Fruit fly (Drosophila melanogaster) whole organism, embryonic: Measurements from ENCODE around the gene msps.

Experiments
- Antp ChIP-seq: fragments of 200-800 bp; sonication (Bioruptor generic); optimal IDR thresholded peaks from 3 replicates; lab custom pipeline; 2016; ENCODE audit warnings: missing biosample characterization, missing genetic modification characterization
- Bdp1 ChIP-seq: fragments of 200-800 bp; sonication (Bioruptor generic); optimal IDR thresholded peaks from 3 replicates; lab custom pipeline; 2016; ENCODE audit warnings: missing biosample characterization, missing genetic modification characterization
- C15 ChIP-seq: fragments of 200-800 bp; sonication (Bioruptor generic); IDR thresholded peaks from 3 replicates; pipeline ENCODE4 v1.3.6; 2022; ENCODE audit warnings: missing biosample characterization, missing genetic modification characterization
- CG10267 ChIP-seq: fragments of 200-800 bp; sonication (Bioruptor generic); optimal IDR thresholded peaks from 2 replicates; lab custom pipeline; 2018; ENCODE audit warnings: missing biosample characterization, mild to moderate bottlenecking, missing genetic modification characterization, moderate library complexity
- CG10654 ChIP-seq: fragments of 200-800 bp; sonication (Bioruptor generic); optimal IDR thresholded peaks from 2 replicates; lab custom pipeline; 2016; ENCODE audit warnings: missing biosample characterization, missing genetic modification characterization
- CG11247 ChIP-seq: fragments of 200-800 bp; sonication (Bioruptor generic); IDR thresholded peaks from 2 replicates; pipeline ENCODE4 v1.3.6; 2022; ENCODE audit warnings: missing biosample characterization, missing genetic modification characterization
- CG11504 ChIP-seq: fragments of 200-800 bp; sonication (Bioruptor generic); optimal IDR thresholded peaks from 3 replicates; lab custom pipeline; 2019; ENCODE audit warnings: missing biosample characterization, mild to moderate bottlenecking, missing genetic modification characterization, moderate library complexity
- CG1233 ChIP-seq: fragments of 200-800 bp; sonication (Bioruptor generic); optimal IDR thresholded peaks from 4 replicates; lab custom pipeline; 2018; ENCODE audit warnings: missing biosample characterization, mild to moderate bottlenecking, missing genetic modification characterization
- CG13775 ChIP-seq: fragments of 200-800 bp; sonication (Bioruptor generic); optimal IDR thresholded peaks from 3 replicates; lab custom pipeline; 2017; ENCODE audit warnings: missing biosample characterization, mild to moderate bottlenecking, missing genetic modification characterization
- CG15514 ChIP-seq: fragments of 200-800 bp; sonication (Bioruptor generic); optimal IDR thresholded peaks from 3 replicates; lab custom pipeline; 2017; ENCODE audit warnings: missing biosample characterization, missing genetic modification characterization, mild to moderate bottlenecking, moderate library complexity, missing genetic modification reagents
- CG17359 ChIP-seq: fragments of 200-800 bp; sonication (Bioruptor generic); optimal IDR thresholded peaks from 3 replicates; lab custom pipeline; 2018; ENCODE audit warnings: missing biosample characterization, mild to moderate bottlenecking, missing genetic modification characterization, moderate library complexity
- CG2199 ChIP-seq: fragments of 200-800 bp; sonication (Bioruptor generic); IDR thresholded peaks from 3 replicates; pipeline ENCODE4 v1.3.6; 2022; ENCODE audit warnings: missing biosample characterization, missing genetic modification characterization
- CG31224 ChIP-seq: fragments of 200-800 bp; sonication (Bioruptor generic); IDR thresholded peaks from 2 replicates; pipeline ENCODE4 v1.3.6; 2022; ENCODE audit warnings: missing biosample characterization, missing genetic modification characterization
- CG31388 ChIP-seq: fragments of 200-800 bp; sonication (Bioruptor generic); optimal IDR thresholded peaks from 2 replicates; lab custom pipeline; 2016; ENCODE audit warnings: missing biosample characterization, missing genetic modification characterization
- CG4617 ChIP-seq: fragments of 200-800 bp; sonication (Bioruptor generic); optimal IDR thresholded peaks from 3 replicates; lab custom pipeline; 2016; ENCODE audit warnings: missing biosample characterization, missing genetic modification characterization, borderline replicate concordance
- CG6854 ChIP-seq: fragments of 200-800 bp; sonication (Bioruptor generic); optimal IDR thresholded peaks from 3 replicates; lab custom pipeline; 2017; ENCODE audit warnings: missing biosample characterization, mild to moderate bottlenecking, missing genetic modification characterization
- CG7928 ChIP-seq: fragments of 200-800 bp; sonication (Bioruptor generic); optimal IDR thresholded peaks from 2 replicates; lab custom pipeline; 2017; ENCODE audit warnings: missing biosample characterization, mild to moderate bottlenecking, missing genetic modification characterization
- CG8388 ChIP-seq: fragments of 200-800 bp; sonication (Bioruptor generic); optimal IDR thresholded peaks from 2 replicates; lab custom pipeline; 2019; ENCODE audit warnings: missing biosample characterization, mild to moderate bottlenecking, missing genetic modification characterization, moderate library complexity
- CG8924 ChIP-seq: fragments of 200-800 bp; optimal IDR thresholded peaks from 3 replicates; lab custom pipeline; 2019; ENCODE audit warnings: missing biosample characterization, mild to moderate bottlenecking, missing genetic modification characterization, moderate library complexity
- CHES-1-like ChIP-seq: fragments of 200-800 bp; sonication (Bioruptor generic); optimal IDR thresholded peaks from 2 replicates; lab custom pipeline; 2016; ENCODE audit warnings: missing biosample characterization, missing genetic modification characterization
- Dfd ChIP-seq, 2 experiments: fragments of >200 bp; optimal IDR thresholded peaks; 2 replicates each; lab custom pipeline; 2017; ENCODE audit warnings: missing biosample characterization in 2 of 2, missing genetic modification characterization in 2 of 2
- Dll ChIP-seq: fragments of 200-800 bp; sonication (Bioruptor generic); IDR thresholded peaks from 4 replicates; pipeline ENCODE4 v1.3.6; 2022; ENCODE audit warnings: missing biosample characterization, missing genetic modification characterization; ENCODE audit not compliant: partially characterized antibody
- Doc2 ChIP-seq: fragments of 200-800 bp; sonication (Bioruptor generic); IDR thresholded peaks from 2 replicates; pipeline ENCODE4 v1.3.6; 2022; ENCODE audit warnings: missing biosample characterization, missing genetic modification characterization
- E2f2 ChIP-seq: fragments of 200-800 bp; sonication (Bioruptor generic); IDR thresholded peaks from 2 replicates; pipeline ENCODE4 v1.3.6; 2022; ENCODE audit warnings: missing biosample characterization, missing genetic modification characterization
- Ets97D ChIP-seq: fragments of 200-800 bp; sonication (Bioruptor generic); optimal IDR thresholded peaks from 3 replicates; lab custom pipeline; 2016; ENCODE audit warnings: missing biosample characterization, missing genetic modification characterization
- HLHmδ ChIP-seq: fragments of 200-800 bp; sonication (Bioruptor generic); optimal IDR thresholded peaks from 2 replicates; lab custom pipeline; 2018; ENCODE audit warnings: missing biosample characterization, mild to moderate bottlenecking, missing genetic modification characterization, moderate library complexity
- HmgZ ChIP-seq: fragments of 200-800 bp; sonication (Bioruptor generic); optimal IDR thresholded peaks from 2 replicates; lab custom pipeline; 2018; ENCODE audit warnings: missing biosample characterization, mild to moderate bottlenecking, missing genetic modification characterization
- MBD-R2 ChIP-seq: fragments of 200-800 bp; sonication (Bioruptor generic); IDR thresholded peaks from 2 replicates; pipeline ENCODE4 v1.3.6; 2022; ENCODE audit warnings: missing biosample characterization, missing genetic modification characterization
- Opbp ChIP-seq: fragments of 200-800 bp; sonication (Bioruptor generic); IDR thresholded peaks from 3 replicates; pipeline ENCODE4 v1.3.6; 2022; ENCODE audit warnings: missing biosample characterization, missing genetic modification characterization; ENCODE audit not compliant: partially characterized antibody
- Xbp1 ChIP-seq: fragments of 200-800 bp; sonication (Bioruptor generic); optimal IDR thresholded peaks from 3 replicates; lab custom pipeline; 2016; ENCODE audit warnings: missing biosample characterization, mild to moderate bottlenecking, missing genetic modification characterization
- ara ChIP-seq: fragments of 200-800 bp; sonication (Bioruptor generic); IDR thresholded peaks from 2 replicates; pipeline ENCODE4 v1.3.6; 2022; ENCODE audit warnings: missing biosample characterization, missing genetic modification characterization
- ato ChIP-seq: fragments of 200-800 bp; sonication (Bioruptor generic); IDR thresholded peaks from 2 replicates; pipeline ENCODE4 v1.3.6; 2022; ENCODE audit warnings: missing biosample characterization, missing genetic modification characterization; ENCODE audit not compliant: partially characterized antibody
- cad ChIP-seq: fragments of >200 bp; optimal IDR thresholded peaks from 2 replicates; lab custom pipeline; 2017; ENCODE audit warnings: missing biosample characterization, missing genetic modification characterization
- croc ChIP-seq: fragments of 200-800 bp; sonication (Bioruptor generic); conservative IDR thresholded peaks from 3 replicates; pipeline ENCODE4 v1.3.6; 2022; ENCODE audit warnings: missing biosample characterization, missing genetic modification characterization
- dati ChIP-seq: fragments of 200-800 bp; sonication (Bioruptor generic); IDR thresholded peaks from 2 replicates; pipeline ENCODE4 v1.3.6; 2022; ENCODE audit warnings: missing biosample characterization, missing genetic modification characterization
- eyg ChIP-seq: fragments of 200-800 bp; sonication (Bioruptor generic); optimal IDR thresholded peaks from 3 replicates; lab custom pipeline; 2016; ENCODE audit warnings: missing biosample characterization, missing genetic modification characterization
- ftz-f1 ChIP-seq: fragments of 200-800 bp; sonication (Bioruptor generic); optimal IDR thresholded peaks from 2 replicates; lab custom pipeline; 2016; ENCODE audit warnings: missing biosample characterization, missing genetic modification characterization
- ind ChIP-seq: fragments of 200-800 bp; sonication (Bioruptor generic); optimal IDR thresholded peaks from 3 replicates; lab custom pipeline; 2016; ENCODE audit warnings: missing biosample characterization, missing genetic modification characterization
- knrl ChIP-seq: fragments of 200-800 bp; sonication (Bioruptor generic); IDR thresholded peaks from 3 replicates; pipeline ENCODE4 v1.3.6; 2022; ENCODE audit warnings: missing biosample characterization, missing genetic modification characterization; ENCODE audit not compliant: partially characterized antibody
- luna ChIP-seq: fragments of 200-800 bp; sonication (Bioruptor generic); optimal IDR thresholded peaks from 2 replicates; lab custom pipeline; 2016; ENCODE audit warnings: missing biosample characterization, missing genetic modification characterization
- nerfin-1 ChIP-seq: fragments of 200-800 bp; sonication (Bioruptor generic); optimal IDR thresholded peaks from 3 replicates; lab custom pipeline; 2019; ENCODE audit warnings: missing biosample characterization, mild to moderate bottlenecking, missing genetic modification characterization, moderate library complexity
- onecut ChIP-seq: fragments of 200-800 bp; sonication (Bioruptor generic); IDR thresholded peaks from 2 replicates; pipeline ENCODE4 v1.3.6; 2022; ENCODE audit warnings: missing biosample characterization, missing genetic modification characterization
- phol ChIP-seq: fragments of 200-800 bp; sonication (Bioruptor generic); optimal IDR thresholded peaks from 3 replicates; lab custom pipeline; 2018; ENCODE audit warnings: missing biosample characterization, mild to moderate bottlenecking, missing genetic modification characterization, moderate library complexity
- pita ChIP-seq: fragments of 200-800 bp; sonication (Bioruptor generic); optimal IDR thresholded peaks from 2 replicates; lab custom pipeline; 2017; ENCODE audit warnings: missing biosample characterization, mild to moderate bottlenecking, missing genetic modification characterization
- pnt ChIP-seq: fragments of 200-800 bp; sonication (Bioruptor generic); optimal IDR thresholded peaks from 3 replicates; lab custom pipeline; 2016; ENCODE audit warnings: missing biosample characterization, missing genetic modification characterization
- prd ChIP-seq, 3 experiments: fragments of >200 bp in 2 of 3; fragments of 200-800 bp in 1 of 3; sonication (Bioruptor generic) in 1 of 3; optimal IDR thresholded peaks in 2 of 3; IDR thresholded peaks in 1 of 3; 2 replicates in 2 of 3; 3 replicates in 1 of 3; pipeline versions ENCODE4 v1.3.6 to Lab custom; 2017 to 2022; ENCODE audit warnings: missing biosample characterization in 1 of 3, missing genetic modification characterization in 1 of 3
- pzg ChIP-seq: fragments of 200-800 bp; sonication (Bioruptor generic); optimal IDR thresholded peaks from 3 replicates; lab custom pipeline; 2018; ENCODE audit warnings: missing biosample characterization, mild to moderate bottlenecking, missing genetic modification characterization, moderate library complexity
- sens ChIP-seq: fragments of 200-800 bp; sonication (Bioruptor generic); peaks from one replicate; lab custom pipeline; 2016; ENCODE audit warnings: missing biosample characterization, missing genetic modification characterization
- sug ChIP-seq: fragments of 200-800 bp; optimal IDR thresholded peaks from 2 replicates; lab custom pipeline; 2019; ENCODE audit warnings: missing biosample characterization, mild to moderate bottlenecking, missing genetic modification characterization, moderate library complexity
- yki ChIP-seq: fragments of >200 bp; optimal IDR thresholded peaks from 3 replicates; lab custom pipeline; 2018

Gene msps

dm6 chr3R:16050621-16051328, at the start of gene msps (continued):
- TF ChIP-seq dati (GFP tag; lab: Robert Waterston, UW), result no peak
- TF ChIP-seq nerfin-1 (tag; lab: Kevin White, UChicago), result peak; percentile 100
- TF ChIP-seq Doc2 (GFP tag; lab: Robert Waterston, UW), result no peak
- no peak for TF ChIP-seq ind (GFP tag; lab: Kevin White, UChicago)
- TF ChIP-seq ara (GFP tag; lab: Robert Waterston, UW), result no peak
- peak; percentile 52 for TF ChIP-seq CG15514
- TF ChIP-seq ato, result peak; percentile 65; the same call in 1 of the 2 replicates
- peak; percentile 3 for TF ChIP-seq phol (tag; lab: Kevin White, UChicago)
- no peak for TF ChIP-seq CG31224 (GFP tag; lab: Robert Waterston, UW)
- TF ChIP-seq eyg (GFP tag; lab: Kevin White, UChicago), result no peak
- TF ChIP-seq CG7928 (GFP tag; lab: Kevin White, UChicago), result no peak
- no peak for TF ChIP-seq cad (GFP tag; lab: Kevin White, UChicago)
- TF ChIP-seq CG11504, result peak; percentile 0
- no peak for TF ChIP-seq Dfd (GFP tag; optimal IDR thresholded peaks at IDR 0.05; lab: Kevin White, UChicago)
- no peak for TF ChIP-seq CG6854 (GFP tag; lab: Kevin White, UChicago)
- peak; percentile 70 for TF ChIP-seq pita (GFP tag; lab: Kevin White, UChicago)
- no peak for TF ChIP-seq croc (GFP tag; lab: Robert Waterston, UW)
- peak; percentile 64 for TF ChIP-seq HmgZ (tag; lab: Kevin White, UChicago)
- no peak for TF ChIP-seq Bdp1
- TF ChIP-seq CG10267 (tag; lab: Kevin White, UChicago), result peak; percentile 43
- no peak for TF ChIP-seq pnt (GFP tag; lab: Kevin White, UChicago)
- TF ChIP-seq luna, result no peak
- TF ChIP-seq CG8388 (GFP tag; lab: Kevin White, UChicago), result no peak
- no peak for TF ChIP-seq HLHmδ
- TF ChIP-seq CG1233 (GFP tag; lab: Kevin White, UChicago), result no peak
- no peak for TF ChIP-seq Xbp1 (GFP tag; lab: Kevin White, UChicago)
- TF ChIP-seq CG17359 (tag; lab: Kevin White, UChicago), result no peak
- peak; percentile 95 for TF ChIP-seq CG4617 (GFP tag; lab: Kevin White, UChicago)
- TF ChIP-seq CG10654 (GFP tag; lab: Kevin White, UChicago), result no peak
- no peak for TF ChIP-seq Antp (GFP tag; lab: Kevin White, UChicago)
- no peak for TF ChIP-seq CG31388
- peak; percentile 90 for TF ChIP-seq onecut (GFP tag; lab: Robert Waterston, UW)
- TF ChIP-seq CG11247 (GFP tag; lab: Robert Waterston, UW), result no peak
- TF ChIP-seq CG2199 (GFP tag; lab: Robert Waterston, UW), result no peak
- no peak for TF ChIP-seq C15 (GFP tag; lab: Robert Waterston, UW)
- TF ChIP-seq Dll, result 0 out of 4 replicates have a peak, but pooled peaks have one; percentile 42
- peak; percentile 77 for TF ChIP-seq sens (GFP tag; lab: Kevin White, UChicago)
- TF ChIP-seq CHES-1-like (GFP tag; lab: Kevin White, UChicago), result peak; percentile 36
- TF ChIP-seq E2f2 (GFP tag; lab: Robert Waterston, UW), result peak; percentile 97
- peak; percentile 45; the same call in 2 of the 3 replicates for TF ChIP-seq knrl
- peak; percentile 19 for TF ChIP-seq CG8924 (tag; lab: Kevin White, UChicago)
- TF ChIP-seq prd (optimal IDR thresholded peaks at IDR 0.05; lab: Kevin White, UChicago), result no peak
- no peak for TF ChIP-seq prd (GFP tag; IDR thresholded peaks at IDR 0.05; lab: Robert Waterston, UW)
- no peak for TF ChIP-seq yki (lab: Kevin White, UChicago)
- no peak for TF ChIP-seq CG13775 (GFP tag; lab: Kevin White, UChicago)
- TF ChIP-seq Opbp (GFP tag; lab: Robert Waterston, UW), result peak; percentile 74; the same call in 2 of the 3 replicates
- no peak for TF ChIP-seq ftz-f1 (GFP tag; lab: Kevin White, UChicago)
- TF ChIP-seq sug (tag; lab: Kevin White, UChicago), result no peak
- peak; percentile 13 for TF ChIP-seq Ets97D (GFP tag; lab: Kevin White, UChicago)
- peak; percentile 82 for TF ChIP-seq MBD-R2
- TF ChIP-seq pzg (GFP tag; lab: Kevin White, UChicago), result peak; percentile 84
